Fruit fly (Drosophila melanogaster): ENCODE measurements around the gene CG34125.

- TF ChIP-seq Dll (optimal IDR thresholded peaks at IDR 0.05) (no peak), psq (optimal IDR thresholded peaks at IDR 0.05) (no peak), pan (optimal IDR thresholded peaks at IDR 0.05) (no peak), usp (GFP tag; optimal IDR thresholded peaks at IDR 0.05) (no peak), CG8478 (optimal IDR thresholded peaks at IDR 0.05) (no peak), EcR (GFP tag; optimal IDR thresholded peaks at IDR 0.05) (no peak)
These were observed 40.9 kb downstream of the CG34125 start for dm6 chr2L:5006323-5006722.
